Worm (Caenorhabditis elegans): ENCODE data around the gene D1046.18.

The D1046.18 gene

ce11 chrIV:8920284-8920806, 9.7 kb upstream of the D1046.18 start:
- peak; percentile 45 for TF ChIP-seq nfya-1 (tag; optimal IDR thresholded peaks at IDR 0.05)
- TF ChIP-seq npax-4 (tag; optimal IDR thresholded peaks at IDR 0.05) = no peak
- no peak for TF ChIP-seq pat-9 (tag; optimal IDR thresholded peaks at IDR 0.05)
- peak; percentile 20 for TF ChIP-seq ceh-18 (tag; optimal IDR thresholded peaks at IDR 0.05)
- TF ChIP-seq ceh-31 (tag; optimal IDR thresholded peaks at IDR 0.05) = no peak
- no peak for TF ChIP-seq syd-9 (tag; optimal IDR thresholded peaks at IDR 0.05)
- peak; percentile 75 for TF ChIP-seq unc-42 (tag; optimal IDR thresholded peaks at IDR 0.05)

ce11 chrIV:8921166-8921565, 8.9 kb upstream of the D1046.18 start:
- TF ChIP-seq ceh-19 (GFP tag; optimal IDR thresholded peaks at IDR 0.05) (no peak), unc-42 (tag; optimal IDR thresholded peaks at IDR 0.05) (peak; percentile 4), ceh-9 (tag; optimal IDR thresholded peaks at IDR 0.05) (no peak), madf-2 (tag; optimal IDR thresholded peaks at IDR 0.05) (no peak)

ce11 chrIV:8921956-8922355, 8.1 kb upstream of the D1046.18 start, which contains the start of gene D1046.16:
Gene D1046.16, plus strand, starts transcription at chrIV:8922150.
- TF ChIP-seq ref-2 (tag; optimal IDR thresholded peaks at IDR 0.05) (peak; percentile 31), hlh-30 (tag; optimal IDR thresholded peaks at IDR 0.05; ENCODE audit: insufficient read depth) (no peak), ceh-48 (tag; optimal IDR thresholded peaks at IDR 0.05) (no peak), sox-2 (GFP tag; IDR thresholded peaks at IDR 0.05) (no peak), ceh-31 (tag; optimal IDR thresholded peaks at IDR 0.05) (peak; percentile 20)

DNA sequence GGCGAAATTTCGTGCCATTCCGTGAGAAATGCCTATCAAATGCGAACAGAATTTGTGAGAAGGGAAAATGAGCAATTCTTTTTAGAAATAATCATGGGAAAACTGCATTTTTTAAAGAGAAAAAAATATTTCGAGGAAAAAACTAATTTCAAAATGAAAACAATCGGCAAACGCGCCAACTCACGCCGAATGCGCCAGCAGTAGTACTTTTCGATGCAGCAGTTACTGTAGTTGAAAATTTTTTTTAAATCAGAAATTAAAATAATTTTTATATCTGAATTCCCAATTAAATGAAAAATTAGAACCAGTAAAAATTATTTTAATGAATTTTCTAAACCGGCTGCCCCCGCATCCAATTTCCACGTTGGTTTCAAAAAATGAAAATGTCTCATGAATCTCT, 6.7 kb upstream of the D1046.18 start:
- TF ChIP-seq fkh-10 (GFP tag; optimal IDR thresholded peaks at IDR 0.05) = no peak
- TF ChIP-seq ceh-19 (GFP tag; optimal IDR thresholded peaks at IDR 0.05) = no peak
- no peak for TF ChIP-seq unc-55 (GFP tag; optimal IDR thresholded peaks at IDR 0.05)

DNA sequence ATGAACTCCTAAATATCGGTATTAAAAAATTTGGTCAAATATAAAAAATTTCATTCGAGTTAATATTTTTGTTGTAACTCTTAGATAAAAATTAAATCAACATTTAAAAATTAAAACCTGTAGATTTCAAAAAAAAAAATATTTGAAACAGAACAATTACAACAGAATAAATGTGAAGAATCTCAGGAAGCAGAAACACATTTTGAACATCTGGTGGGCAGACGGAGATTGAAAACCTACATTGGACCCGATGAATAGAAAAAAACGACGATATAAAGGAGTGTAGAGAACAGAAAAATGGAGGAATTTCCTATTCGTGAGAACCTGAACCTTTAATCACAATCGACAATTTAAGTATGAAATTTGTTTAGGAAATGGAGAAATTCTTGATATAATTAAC, 5.9 kb upstream of the D1046.18 start:
- peak; percentile 61 for TF ChIP-seq hlh-8 (tag; optimal IDR thresholded peaks at IDR 0.05)
- no peak for TF ChIP-seq hlh-15 (tag; optimal IDR thresholded peaks at IDR 0.05)

- no peak for TF ChIP-seq ceh-18 (tag; optimal IDR thresholded peaks at IDR 0.05)
- TF ChIP-seq odd-2 (tag; optimal IDR thresholded peaks at IDR 0.05) = no peak
- TF ChIP-seq dmd-4 (tag; optimal IDR thresholded peaks at IDR 0.05; ENCODE audit: borderline replicate concordance) = no peak
- peak; percentile 53 for TF ChIP-seq ceh-48 (tag; optimal IDR thresholded peaks at IDR 0.05)
- no peak for TF ChIP-seq pha-4 (tag; optimal IDR thresholded peaks at IDR 0.05)
- TF ChIP-seq elt-2 (tag; optimal IDR thresholded peaks at IDR 0.05) = no peak
- TF ChIP-seq gmeb-2 (tag; optimal IDR thresholded peaks at IDR 0.05) = no peak
- TF ChIP-seq hlh-13 (GFP tag; optimal IDR thresholded peaks at IDR 0.05) = no peak
- peak; percentile 7 for TF ChIP-seq unc-42 (tag; optimal IDR thresholded peaks at IDR 0.05)
Measured at ce11 chrIV:8925990-8926389, 4.1 kb upstream of the D1046.18 start, which contains the start of the genes D1046.2 and cfim-2. Gene D1046.2, minus strand, starts transcription at chrIV:8926067. Gene cfim-2, plus strand, starts transcription at chrIV:8926324.

DNA sequence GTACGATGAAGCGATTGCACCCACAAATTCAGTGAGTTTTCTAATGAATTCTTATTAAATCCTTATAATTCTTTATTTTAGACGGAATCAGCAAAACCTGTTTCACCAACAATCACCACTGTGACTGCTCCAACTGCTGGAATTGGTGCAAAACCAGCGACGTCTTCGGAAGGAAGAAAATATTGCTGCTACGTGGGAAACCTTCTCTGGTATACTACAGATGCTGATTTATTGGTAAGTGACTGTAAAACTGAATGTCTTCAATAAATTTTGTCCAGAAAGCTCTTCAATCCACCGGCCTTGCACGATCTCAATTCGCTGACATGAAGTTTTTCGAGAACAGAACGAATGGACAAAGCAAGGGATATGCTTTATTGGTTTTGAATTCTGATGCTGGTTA, 3.5 kb upstream of the D1046.18 start:
- no peak for TF ChIP-seq pag-3 (tag; optimal IDR thresholded peaks at IDR 0.05; ENCODE audit: borderline replicate concordance)
- TF ChIP-seq ceh-30 (tag; optimal IDR thresholded peaks at IDR 0.05) = no peak
- no peak for TF ChIP-seq hlh-30 (tag; optimal IDR thresholded peaks at IDR 0.05; ENCODE audit: insufficient read depth)
- TF ChIP-seq K09A11.1 (tag; optimal IDR thresholded peaks at IDR 0.05; ENCODE audit: insufficient read depth) = no peak
- no peak for TF ChIP-seq pha-2 (tag; optimal IDR thresholded peaks at IDR 0.05)
- TF ChIP-seq npax-4 (tag; optimal IDR thresholded peaks at IDR 0.05) = no peak
- TF ChIP-seq elt-2 (tag; optimal IDR thresholded peaks at IDR 0.05) = no peak
- no peak for TF ChIP-seq fkh-10 (GFP tag; optimal IDR thresholded peaks at IDR 0.05)
- TF ChIP-seq ceh-6 (GFP tag; optimal IDR thresholded peaks at IDR 0.05) = no peak
- TF ChIP-seq madf-2 (tag; optimal IDR thresholded peaks at IDR 0.05) = no peak
- no peak for TF ChIP-seq dve-1 (tag; optimal IDR thresholded peaks at IDR 0.05)
- TF ChIP-seq sox-2 (GFP tag; IDR thresholded peaks at IDR 0.05) = no peak
- TF ChIP-seq pat-9 (tag; optimal IDR thresholded peaks at IDR 0.05) = no peak
- no peak for TF ChIP-seq ztf-16 (tag; optimal IDR thresholded peaks at IDR 0.05)
- TF ChIP-seq unc-86 (tag; optimal IDR thresholded peaks at IDR 0.05) = no peak
- no peak for TF ChIP-seq hlh-6 (tag; optimal IDR thresholded peaks at IDR 0.05)
